Worm (Caenorhabditis elegans) whole organism, young adult: ENCODE results near the gene ugt-15.

Source experiments
- C17E4.6 ChIP-seq: fragments of 200-800 bp; sonication (Bioruptor generic); IDR thresholded peaks from 2 replicates; pipeline ENCODE4 v1.3.6; 2022; ENCODE audit warnings: missing genetic modification reagents, missing genetic modification characterization, missing compliant biosample characterization
- F33H1.4 ChIP-seq: fragments of 200-800 bp; sonication (Bioruptor generic); IDR thresholded peaks from 2 replicates; pipeline ENCODE4 v1.3.6; 2022; ENCODE audit warnings: missing genetic modification reagents, missing genetic modification characterization, missing compliant biosample characterization
- K12H6.12 ChIP-seq: fragments of 200-800 bp; sonication (Bioruptor generic); optimal IDR thresholded peaks from 2 replicates; lab custom pipeline; 2018; ENCODE audit warnings: mild to moderate bottlenecking, missing genetic modification characterization, missing compliant biosample characterization
- Y67H2A.10 ChIP-seq: fragments of 200-800 bp; sonication (Bioruptor generic); conservative IDR thresholded peaks from 2 replicates; pipeline ENCODE4 v1.3.6; 2022; ENCODE audit warnings: missing genetic modification reagents, missing genetic modification characterization, missing compliant biosample characterization
- ZK185.1 ChIP-seq: sonication (generic microtip); optimal IDR thresholded peaks from 2 replicates; lab custom pipeline; 2016; ENCODE audit warnings: mild to moderate bottlenecking, missing genetic modification characterization, missing compliant biosample characterization; ENCODE audit not compliant: poor library complexity, severe bottlenecking
- ama-1 ChIP-seq, 3 experiments: fragments of 150-350 bp in 1 of 3; sonication (generic microtip) in 2 of 3; optimal IDR thresholded peaks; 2 replicates each; lab custom pipeline; 2014 to 2018; ENCODE audit warnings: missing biosample characterization in 2 of 3, missing genetic modification characterization in 2 of 3, missing genetic modification reagents in 2 of 3
- athp-1 ChIP-seq: sonication (generic microtip); optimal IDR thresholded peaks from 2 replicates; lab custom pipeline; 2017; ENCODE audit warnings: mild to moderate bottlenecking, missing genetic modification characterization, missing compliant biosample characterization
- attf-5 ChIP-seq: fragments of 200-800 bp; sonication (Bioruptor generic); optimal IDR thresholded peaks from 2 replicates; lab custom pipeline; 2018; ENCODE audit warnings: mild to moderate bottlenecking, missing genetic modification characterization, missing compliant biosample characterization
- cebp-1 ChIP-seq, 2 experiments: fragments of 200-800 bp in 1 of 2; sonication (Bioruptor generic) in 1 of 2; sonication (generic microtip) in 1 of 2; IDR thresholded peaks in 1 of 2; optimal IDR thresholded peaks in 1 of 2; 2 replicates each; pipeline versions ENCODE4 v1.3.6 to Lab custom; 2017 to 2022; ENCODE audit warnings: missing compliant biosample characterization in 2 of 2, missing genetic modification characterization in 2 of 2, mild to moderate bottlenecking in 1 of 2, missing genetic modification reagents in 1 of 2, moderate library complexity in 1 of 2
- ceh-27 ChIP-seq: fragments of 200-800 bp; sonication (Bioruptor generic); optimal IDR thresholded peaks from 2 replicates; lab custom pipeline; 2018; ENCODE audit warnings: mild to moderate bottlenecking, missing genetic modification characterization, moderate library complexity, missing compliant biosample characterization
- dox-1 ChIP-seq: fragments of 200-800 bp; sonication (Bioruptor generic); IDR thresholded peaks from 2 replicates; pipeline ENCODE4 v1.3.6; 2022; ENCODE audit warnings: missing genetic modification reagents, missing genetic modification characterization, missing compliant biosample characterization
- dpff-1 ChIP-seq: sonication (generic microtip); optimal IDR thresholded peaks from 2 replicates; lab custom pipeline; 2017; ENCODE audit warnings: mild to moderate bottlenecking, missing genetic modification characterization, missing compliant biosample characterization
- dpl-1 ChIP-seq: fragments of 150-350 bp; optimal IDR thresholded peaks from 2 replicates; lab custom pipeline; 2014; ENCODE audit warnings: missing biosample characterization, missing genetic modification reagents, missing genetic modification characterization
- efl-1 ChIP-seq: fragments of 150-350 bp; optimal IDR thresholded peaks from 2 replicates; lab custom pipeline; 2014; ENCODE audit warnings: missing biosample characterization, missing genetic modification reagents, missing genetic modification characterization
- egl-18 ChIP-seq: fragments of 200-800 bp; sonication (Bioruptor generic); IDR thresholded peaks from 2 replicates; pipeline ENCODE4 v1.3.6; 2022; ENCODE audit warnings: missing genetic modification reagents, missing genetic modification characterization, missing compliant biosample characterization
- egl-44 ChIP-seq: fragments of 200-800 bp; sonication (Bioruptor generic); IDR thresholded peaks from 2 replicates; pipeline ENCODE4 v1.3.6; 2022; ENCODE audit warnings: missing genetic modification reagents, missing genetic modification characterization, missing compliant biosample characterization
- fkh-3 ChIP-seq: sonication (generic microtip); optimal IDR thresholded peaks from 2 replicates; lab custom pipeline; 2016; ENCODE audit warnings: mild to moderate bottlenecking, missing genetic modification characterization, missing compliant biosample characterization
- hmg-20 ChIP-seq: fragments of 200-800 bp; sonication (Bioruptor generic); IDR thresholded peaks from 2 replicates; pipeline ENCODE4 v1.3.6; 2022; ENCODE audit warnings: missing genetic modification reagents, missing genetic modification characterization, missing compliant biosample characterization
- hsf-1 ChIP-seq: fragments of 200-800 bp; sonication (Bioruptor generic); IDR thresholded peaks from 2 replicates; pipeline ENCODE4 v1.3.6; 2022; ENCODE audit warnings: missing genetic modification reagents, missing genetic modification characterization, missing compliant biosample characterization
- let-607 ChIP-seq, 2 experiments: fragments of 200-800 bp in 1 of 2; sonication (Bioruptor generic) in 1 of 2; sonication (generic microtip) in 1 of 2; optimal IDR thresholded peaks; 2 replicates each; lab custom pipeline; 2016 to 2018; ENCODE audit warnings: mild to moderate bottlenecking in 2 of 2, missing compliant biosample characterization in 2 of 2, missing genetic modification characterization in 2 of 2, moderate library complexity in 2 of 2, missing genotype in 1 of 2
- madf-10 ChIP-seq: sonication (generic microtip); optimal IDR thresholded peaks from 2 replicates; lab custom pipeline; 2016; ENCODE audit warnings: mild to moderate bottlenecking, missing genetic modification characterization, missing compliant biosample characterization
- madf-8 ChIP-seq: fragments of 200-800 bp; sonication (Bioruptor generic); conservative IDR thresholded peaks from 2 replicates; pipeline ENCODE4 v1.3.6; 2022; ENCODE audit warnings: missing genetic modification reagents, missing genetic modification characterization, missing compliant biosample characterization
- nhr-80 ChIP-seq: sonication (generic microtip); optimal IDR thresholded peaks from 2 replicates; lab custom pipeline; 2016; ENCODE audit warnings: missing genetic modification characterization, missing compliant biosample characterization
- pbrm-1 ChIP-seq: fragments of 200-800 bp; sonication (Bioruptor generic); IDR thresholded peaks from 2 replicates; pipeline ENCODE4 v1.3.6; 2022; ENCODE audit warnings: missing genetic modification reagents, missing genetic modification characterization, missing compliant biosample characterization
- pha-4 ChIP-seq: fragments of 150-350 bp; sonication (generic microtip); optimal IDR thresholded peaks from 2 replicates; lab custom pipeline; 2014; ENCODE audit warnings: missing biosample characterization, missing genetic modification reagents, missing genetic modification characterization
- rcor-1 ChIP-seq: fragments of 200-800 bp; sonication (Bioruptor generic); IDR thresholded peaks from 2 replicates; pipeline ENCODE4 v1.3.6; 2022; ENCODE audit warnings: missing genetic modification reagents, missing genetic modification characterization, missing compliant biosample characterization
- tlf-1 ChIP-seq: fragments of 200-800 bp; sonication (Bioruptor generic); optimal IDR thresholded peaks from 2 replicates; lab custom pipeline; 2018; ENCODE audit warnings: mild to moderate bottlenecking, missing genetic modification characterization, missing compliant biosample characterization
- unc-130 ChIP-seq: sonication (generic microtip); optimal IDR thresholded peaks from 2 replicates; lab custom pipeline; 2016; ENCODE audit warnings: missing genetic modification reagents, missing genetic modification characterization, missing compliant biosample characterization
- ztf-18 ChIP-seq: sonication (generic microtip); optimal IDR thresholded peaks from 2 replicates; lab custom pipeline; 2016; ENCODE audit warnings: missing genotype, mild to moderate bottlenecking, missing genetic modification characterization, missing compliant biosample characterization
- ztf-26 ChIP-seq: sonication (generic microtip); optimal IDR thresholded peaks from 2 replicates; lab custom pipeline; 2017; ENCODE audit warnings: missing genetic modification characterization, missing compliant biosample characterization
- ztf-3 ChIP-seq: fragments of 200-800 bp; sonication (Bioruptor generic); optimal IDR thresholded peaks from 2 replicates; lab custom pipeline; 2018; ENCODE audit warnings: mild to moderate bottlenecking, missing genetic modification characterization, missing compliant biosample characterization

ugt-15 gene

DNA sequence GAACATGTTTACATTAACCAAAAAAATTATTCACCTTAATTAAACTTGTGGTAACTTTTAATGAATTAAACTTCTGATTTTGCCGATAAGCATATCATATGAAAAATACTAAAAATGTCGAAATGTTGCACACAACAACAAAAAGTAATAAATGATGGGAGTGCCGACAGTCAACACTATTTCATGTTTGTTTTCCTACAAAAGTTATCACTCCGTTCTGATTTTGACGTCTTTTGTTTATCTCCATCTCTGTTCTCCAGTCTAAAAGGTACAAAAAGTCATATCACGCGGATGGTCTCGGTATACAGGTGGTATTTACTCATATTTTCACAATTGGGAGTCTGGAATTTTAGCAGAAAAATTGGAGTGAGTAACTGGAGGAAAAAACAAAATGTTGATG lies 11.9 kb upstream of the ugt-15 start:
- TF ChIP-seq unc-130 (GFP tag; lab: Kevin White, UChicago) (no peak), pha-4 (tag; lab: Kevin White, UChicago) (peak; percentile 9)

ce11 chrV:12816672-12817071 lies 10.6 kb upstream of the ugt-15 start:
- TF ChIP-seq athp-1 (tag; lab: Kevin White, UChicago) = no peak
- TF ChIP-seq ama-1 (optimal IDR thresholded peaks at IDR 0.05; lab: Kevin White, UChicago) = no peak
- peak in 1 of 2 experiments; percentile 66 for TF ChIP-seq ama-1 (GFP tag; optimal IDR thresholded peaks at IDR 0.05; lab: Kevin White, UChicago)

DNA sequence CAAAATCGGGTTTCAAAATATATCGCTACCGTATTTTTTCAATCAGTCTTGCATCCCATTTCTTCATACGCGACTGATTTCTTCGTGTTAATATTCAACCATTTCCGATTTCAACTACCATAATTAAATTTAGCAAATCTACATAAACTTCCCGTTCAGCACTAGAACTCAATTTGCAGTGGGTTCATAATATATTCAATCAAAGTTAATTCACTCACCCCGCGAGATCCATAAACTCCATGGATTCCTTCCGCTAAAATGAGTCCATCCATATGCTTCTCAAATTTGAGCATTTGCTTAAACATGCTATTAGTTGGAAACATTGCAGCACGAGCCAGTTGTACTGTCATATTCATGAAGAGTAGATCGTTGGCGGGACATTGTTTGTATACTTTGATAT lies 8.8 kb upstream of the ugt-15 start:
- no peak for TF ChIP-seq hsf-1 (GFP tag; lab: Robert Waterston, UW)
- no peak for TF ChIP-seq fkh-3 (tag; lab: Kevin White, UChicago)
- no peak for TF ChIP-seq egl-44
- TF ChIP-seq ztf-3 (GFP tag; lab: Kevin White, UChicago) = no peak
- TF ChIP-seq pbrm-1 (GFP tag; lab: Robert Waterston, UW) = no peak
- no peak for TF ChIP-seq dpff-1 (tag; lab: Kevin White, UChicago)
- TF ChIP-seq F33H1.4 (GFP tag; lab: Robert Waterston, UW) = no peak
- no peak for TF ChIP-seq dpl-1 (GFP tag; lab: Kevin White, UChicago)
- TF ChIP-seq hmg-20 (GFP tag; lab: Robert Waterston, UW) = no peak
- no peak for TF ChIP-seq nhr-80 (tag; lab: Kevin White, UChicago)
- TF ChIP-seq efl-1 (GFP tag; lab: Kevin White, UChicago) = no peak
- TF ChIP-seq madf-8 (GFP tag; lab: Robert Waterston, UW) = no peak
- no peak for TF ChIP-seq tlf-1 (GFP tag; lab: Kevin White, UChicago)
- TF ChIP-seq ztf-26 (tag; lab: Kevin White, UChicago) = no peak
- no peak for TF ChIP-seq ceh-27

DNA sequence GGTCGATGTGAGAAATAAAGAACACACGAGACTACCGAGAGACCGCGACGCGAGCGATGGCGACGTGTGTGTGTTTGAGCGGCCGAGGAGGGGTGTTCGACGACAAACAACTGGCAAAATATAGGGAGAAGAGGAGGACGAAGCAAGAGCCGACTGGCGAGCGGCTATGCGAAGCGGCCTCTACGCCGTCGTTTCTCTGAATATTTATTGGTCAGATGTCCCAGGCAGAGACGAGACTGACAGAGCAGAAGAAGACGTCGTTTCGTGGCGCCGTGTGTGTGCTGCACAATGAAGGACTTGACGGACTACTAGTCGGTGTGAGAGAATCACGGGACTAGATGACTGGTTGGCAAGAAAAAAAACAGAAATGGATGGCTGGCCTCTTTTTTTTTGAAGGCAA lies 8.2 kb upstream of the ugt-15 start:
- TF ChIP-seq ztf-18 (tag; lab: Kevin White, UChicago) (peak; percentile 4), egl-18 (GFP tag; lab: Robert Waterston, UW) (no peak), madf-10 (peak; percentile 71), K12H6.12 (tag; lab: Kevin White, UChicago) (peak; percentile 64), pbrm-1 (GFP tag; lab: Robert Waterston, UW) (peak; percentile 57; the same call in 1 of the 2 replicates), let-607 (tag; optimal IDR thresholded peaks at IDR 0.05; lab: Kevin White, UChicago) (no peak), cebp-1 (GFP tag; IDR thresholded peaks at IDR 0.05; lab: Robert Waterston, UW) (0 out of 2 replicates have a peak, but pooled peaks have one; percentile 13), cebp-1 (tag; optimal IDR thresholded peaks at IDR 0.05; lab: Kevin White, UChicago) (peak; percentile 52), attf-5 (GFP tag; lab: Kevin White, UChicago) (peak; percentile 50), Y67H2A.10 (no peak), C17E4.6 (GFP tag; lab: Robert Waterston, UW) (no peak), dox-1 (GFP tag; lab: Robert Waterston, UW) (0 out of 2 replicates have a peak, but pooled peaks have one; percentile 39), rcor-1 (GFP tag; lab: Robert Waterston, UW) (no peak)
- TF ChIP-seq, all 124 proteins: peak for 7

DNA sequence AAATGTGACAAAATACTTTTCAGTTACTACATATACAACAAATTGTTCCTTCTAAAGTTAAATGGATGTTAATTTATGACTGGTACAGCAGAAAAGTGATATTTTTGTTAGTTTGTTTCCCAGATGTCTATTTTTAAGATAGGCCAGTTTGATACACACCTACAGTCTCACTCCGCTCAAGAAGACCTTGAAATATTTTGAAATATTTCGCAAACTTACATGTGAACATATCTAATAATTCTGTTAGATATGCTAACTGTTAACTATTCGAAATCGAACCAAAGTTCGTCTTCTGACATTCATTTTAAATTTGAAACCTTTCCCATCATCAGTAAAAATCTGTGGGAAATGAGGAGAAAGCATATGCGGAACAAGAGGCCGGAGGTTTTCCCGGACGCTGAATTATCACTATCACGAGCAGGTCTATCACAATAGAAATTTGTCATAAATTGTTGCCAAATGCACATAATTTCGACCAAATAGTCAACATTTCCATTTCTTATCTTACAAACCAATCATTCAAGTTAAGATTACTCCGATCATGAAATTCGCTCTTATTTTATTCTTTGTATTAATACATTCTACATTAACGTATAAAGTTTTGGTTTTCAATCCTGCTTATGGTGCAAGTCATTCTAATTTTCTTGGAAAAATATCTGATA lies 7.4 kb upstream of the ugt-15 start, which contains the start of the genes ZC443.4 and ugt-18:
Gene ZC443.4 (minus strand): TSS at position 95 of the 662 bp plus-strand sequence.
Gene ugt-18 (plus strand): TSS at position 469 of the 662 bp plus-strand sequence.
- TF ChIP-seq nhr-80 (tag; lab: Kevin White, UChicago) = peak; percentile 5
- no peak for TF ChIP-seq ZK185.1
